Worm (Caenorhabditis elegans) whole organism, mixed stage, embryonic: Measurements from ENCODE around the gene msp-79.

Source experiments
- ces-1 ChIP-seq: fragments of 150-350 bp; optimal IDR thresholded peaks from 2 replicates; lab custom pipeline; 2014; ENCODE audit warnings: missing biosample characterization, missing genetic modification reagents, missing genetic modification characterization
- elt-1 ChIP-seq: sonication (generic microtip); optimal IDR thresholded peaks from 2 replicates; lab custom pipeline; 2017; ENCODE audit warnings: missing genetic modification characterization, mild to moderate bottlenecking, missing compliant biosample characterization, antibody characterized with exemption, moderate library complexity, borderline replicate concordance; ENCODE audit not compliant: insufficient read depth
- ham-2 ChIP-seq: fragments of 200-800 bp; sonication (Bioruptor generic); optimal IDR thresholded peaks from 2 replicates; lab custom pipeline; 2018; ENCODE audit warnings: mild to moderate bottlenecking, missing genetic modification characterization, missing compliant biosample characterization
- lin-13 ChIP-seq: fragments of 150-350 bp; optimal IDR thresholded peaks from 2 replicates; lab custom pipeline; 2014; ENCODE audit warnings: missing biosample characterization, missing genetic modification characterization
- mep-1 ChIP-seq: fragments of 150-350 bp; optimal IDR thresholded peaks from 2 replicates; lab custom pipeline; 2017; ENCODE audit warnings: missing biosample characterization, missing genetic modification reagents, missing genetic modification characterization, inconsistent platforms
- mls-2 ChIP-seq: sonication (generic microtip); optimal IDR thresholded peaks from 2 replicates; lab custom pipeline; 2016; ENCODE audit warnings: mild to moderate bottlenecking, missing genetic modification characterization, moderate library complexity, missing compliant biosample characterization
- nhr-2 ChIP-seq: fragments of 150-350 bp; optimal IDR thresholded peaks from 2 replicates; lab custom pipeline; 2014; ENCODE audit warnings: missing biosample characterization, missing genetic modification characterization
- nhr-237 ChIP-seq: fragments of 150-350 bp; optimal IDR thresholded peaks from 2 replicates; lab custom pipeline; 2014; ENCODE audit warnings: missing biosample characterization, missing genetic modification characterization
- nhr-28 ChIP-seq: fragments of 150-350 bp; optimal IDR thresholded peaks from 2 replicates; lab custom pipeline; 2014; ENCODE audit warnings: missing biosample characterization, missing genetic modification characterization
- snpc-4 ChIP-seq: fragments of 150-350 bp; optimal IDR thresholded peaks from 2 replicates; lab custom pipeline; 2014; ENCODE audit warnings: missing biosample characterization, missing genetic modification characterization
- sptf-1 ChIP-seq: sonication (generic microtip); optimal IDR thresholded peaks from 2 replicates; lab custom pipeline; 2017; ENCODE audit warnings: mild to moderate bottlenecking, missing genetic modification characterization, moderate library complexity, missing compliant biosample characterization
- unc-62 ChIP-seq: fragments of 150-350 bp; optimal IDR thresholded peaks from 2 replicates; lab custom pipeline; 2014; ENCODE audit warnings: missing biosample characterization, missing genetic modification reagents, missing genetic modification characterization
- ztf-11 ChIP-seq: fragments of 150-350 bp; optimal IDR thresholded peaks from 2 replicates; lab custom pipeline; 2014; ENCODE audit warnings: missing biosample characterization, missing genetic modification characterization

DNA sequence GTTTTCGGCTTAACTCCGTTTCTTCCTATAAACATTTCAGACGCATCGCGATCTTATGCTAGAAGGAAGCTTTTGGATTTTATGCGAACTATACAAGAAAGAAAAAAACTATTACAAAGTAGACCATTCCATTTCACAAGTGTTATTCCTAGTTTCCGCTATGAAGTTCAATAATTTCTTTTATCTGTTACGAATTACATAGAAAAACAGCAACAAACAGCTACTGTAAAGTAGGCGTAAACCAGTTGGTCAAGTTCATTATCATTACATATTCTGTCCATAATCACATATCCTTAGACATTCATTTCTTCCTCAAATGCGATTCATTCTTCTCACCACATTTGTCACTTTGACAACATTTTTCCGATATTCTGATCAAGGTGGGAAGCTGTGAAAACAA is 28.8 kb downstream of the msp-79 start, which contains the start of gene C28D4.10:
- no peak for TF ChIP-seq unc-62 (GFP tag; lab: Kevin White, UChicago)
- TF ChIP-seq lin-13 (tag; lab: Kevin White, UChicago): no peak
- no peak for TF ChIP-seq mep-1 (tag; lab: Kevin White, UChicago)
- no peak for TF ChIP-seq nhr-237 (tag; lab: Kevin White, UChicago)
- no peak for TF ChIP-seq elt-1 (tag; lab: Kevin White, UChicago)
- TF ChIP-seq ztf-11 (tag; lab: Kevin White, UChicago): no peak
- no peak for TF ChIP-seq mls-2 (tag; lab: Kevin White, UChicago)
- no peak for TF ChIP-seq snpc-4
- TF ChIP-seq ham-2: no peak
- TF ChIP-seq ces-1 (GFP tag; lab: Kevin White, UChicago): no peak
- no peak for TF ChIP-seq nhr-2 (tag; lab: Kevin White, UChicago)
- no peak for TF ChIP-seq sptf-1 (tag; lab: Kevin White, UChicago)
- TF ChIP-seq nhr-28 (tag; lab: Kevin White, UChicago): no peak
